Worm (Caenorhabditis elegans): ENCODE measurements around the gene enri-2.

enri-2 gene

ce11 chrX:14566047-14566446, 20.4 kb downstream of the enri-2 start:
- TF ChIP-seq tag-97 (GFP tag; IDR thresholded peaks at IDR 0.05) (no peak), dmd-6 (GFP tag; IDR thresholded peaks at IDR 0.05) (peak; percentile 28; the same call in 1 of the 2 replicates), nhr-28 (tag; optimal IDR thresholded peaks at IDR 0.05) (peak; percentile 14), ama-1 (optimal IDR thresholded peaks at IDR 0.05) (no peak), unc-39 (tag; optimal IDR thresholded peaks at IDR 0.05) (no peak), hmg-1.1 (GFP tag; IDR thresholded peaks at IDR 0.05) (0 out of 2 replicates have a peak, but pooled peaks have one; percentile 22), daf-16 (GFP tag; optimal IDR thresholded peaks at IDR 0.05) (peak in 1 of 2 experiments; percentile 9), daf-16 (tag; optimal IDR thresholded peaks at IDR 0.05) (no peak), zfp-2 (tag; optimal IDR thresholded peaks at IDR 0.05) (no peak), sdz-12 (GFP tag; optimal IDR thresholded peaks at IDR 0.05) (no peak), dve-1 (tag; optimal IDR thresholded peaks at IDR 0.05; ENCODE audit: insufficient read depth) (no peak), daf-19 (GFP tag; conservative IDR thresholded peaks at IDR 0.05) (no peak), nhr-41 (GFP tag; IDR thresholded peaks at IDR 0.05) (no peak), Y75B8A.6 (GFP tag; IDR thresholded peaks at IDR 0.05) (no peak), T26A8.4 (GFP tag; IDR thresholded peaks at IDR 0.05) (no peak), lin-29 (GFP tag; IDR thresholded peaks at IDR 0.05) (no peak), nhr-11 (tag; optimal IDR thresholded peaks at IDR 0.05) (peak; percentile 17), aha-1 (tag) (peak; percentile 73), zag-1 (tag; optimal IDR thresholded peaks at IDR 0.05) (no peak), hlh-11 (tag; optimal IDR thresholded peaks at IDR 0.05) (peak; percentile 50), mes-2 (tag; optimal IDR thresholded peaks at IDR 0.05; ENCODE audit: poor library complexity, severe bottlenecking) (no peak), unc-62 (GFP tag; optimal IDR thresholded peaks at IDR 0.05 in 1 of 2) (no peak), unc-62 (tag; optimal IDR thresholded peaks at IDR 0.05) (no peak), dmd-9 (GFP tag; IDR thresholded peaks at IDR 0.05) (0 out of 2 replicates have a peak, but pooled peaks have one; percentile 11), lin-38 (GFP tag; IDR thresholded peaks at IDR 0.05) (no peak), lin-39 (tag; optimal IDR thresholded peaks at IDR 0.05) (no peak)

- TF ChIP-seq nhr-28 (tag; optimal IDR thresholded peaks at IDR 0.05) = peak; percentile 96
- peak in 1 of 2 experiments; percentile 76 for TF ChIP-seq hif-1 (tag; optimal IDR thresholded peaks at IDR 0.05)
- TF ChIP-seq nhr-6 (tag; optimal IDR thresholded peaks at IDR 0.05) = no peak
- TF ChIP-seq dmd-6 (GFP tag; IDR thresholded peaks at IDR 0.05) = 0 out of 2 replicates have a peak, but pooled peaks have one; percentile 13
- TF ChIP-seq daf-16 (GFP tag; optimal IDR thresholded peaks at IDR 0.05) = no peak
- TF ChIP-seq daf-16 (tag; optimal IDR thresholded peaks at IDR 0.05) = peak; percentile 75
- TF ChIP-seq dve-1 (tag; optimal IDR thresholded peaks at IDR 0.05; ENCODE audit: insufficient read depth) = peak; percentile 16
- TF ChIP-seq hlh-30 (tag; optimal IDR thresholded peaks at IDR 0.05; ENCODE audit: insufficient read depth) = no peak
Observed at ce11 chrX:14568258-14568763, 22.7 kb downstream of the enri-2 start.

DNA sequence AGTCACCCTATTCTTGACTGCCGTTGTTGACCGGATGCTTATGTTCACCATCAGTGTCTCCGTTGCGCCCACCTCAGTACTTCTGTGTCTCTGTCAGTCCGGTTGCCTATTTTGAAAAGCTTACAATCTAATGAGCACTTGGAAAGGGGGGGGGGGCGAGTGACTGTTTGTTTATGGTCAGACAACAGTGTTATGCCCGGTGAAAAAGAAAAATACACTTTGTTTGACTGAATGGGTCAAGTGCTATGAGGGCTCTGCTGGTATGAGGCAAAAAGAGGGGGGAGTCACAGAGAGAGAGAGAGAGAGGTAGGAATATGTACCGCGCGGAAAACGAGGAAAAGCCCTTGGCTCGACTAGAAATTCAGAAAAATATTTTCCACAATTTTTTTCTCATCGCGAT, 25.6 kb downstream of the enri-2 start:
- TF ChIP-seq aha-1 (tag) (peak; percentile 70), hlh-30 (tag; optimal IDR thresholded peaks at IDR 0.05; ENCODE audit: insufficient read depth) (no peak), D1046.2 (GFP tag; IDR thresholded peaks at IDR 0.05) (no peak)

DNA sequence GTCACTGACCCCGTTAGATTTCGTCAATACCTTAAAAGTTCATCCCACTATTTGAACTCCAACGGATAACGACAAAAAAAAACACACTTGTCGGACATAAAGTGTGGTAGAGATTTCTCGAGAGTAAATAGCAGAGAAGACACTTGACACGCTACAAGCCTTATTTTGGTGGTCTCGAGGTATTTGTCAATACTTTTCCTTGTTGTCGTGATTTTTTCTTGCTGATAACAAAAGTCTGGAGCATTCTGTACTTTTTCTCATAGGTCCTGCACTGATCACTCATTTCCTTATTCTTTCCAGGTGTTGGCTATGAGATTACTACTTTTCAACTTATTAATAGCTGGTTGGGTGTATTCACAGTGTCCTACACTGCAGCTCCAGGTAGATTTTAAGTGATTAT, 26.8 kb downstream of the enri-2 start, which contains the start of gene lron-1:
lron-1 (plus strand) TSS at position 301 of the 400 bp plus-strand sequence.
- no peak for TF ChIP-seq dmd-9 (GFP tag; IDR thresholded peaks at IDR 0.05)
- no peak for TF ChIP-seq daf-19 (GFP tag; conservative IDR thresholded peaks at IDR 0.05)
- TF ChIP-seq pha-4 (GFP tag; IDR thresholded peaks at IDR 0.05) = no peak
- peak; percentile 5 for TF ChIP-seq pha-4 (tag; optimal IDR thresholded peaks at IDR 0.05)

ce11 chrX:14575920-14576319, 30.3 kb downstream of the enri-2 start:
- TF ChIP-seq unc-62 (GFP tag; optimal IDR thresholded peaks at IDR 0.05 in 1 of 2) (peak in 1 of 2 experiments; percentile 86), unc-62 (tag; optimal IDR thresholded peaks at IDR 0.05) (no peak), mxl-2 (GFP tag; conservative IDR thresholded peaks at IDR 0.05) (no peak), mes-2 (tag; optimal IDR thresholded peaks at IDR 0.05; ENCODE audit: poor library complexity, severe bottlenecking) (no peak), nhr-28 (tag; optimal IDR thresholded peaks at IDR 0.05) (peak; percentile 29), F44E2.7 (GFP tag; IDR thresholded peaks at IDR 0.05) (no peak), nhr-25 (tag; optimal IDR thresholded peaks at IDR 0.05; ENCODE audit: borderline replicate concordance, insufficient read depth) (peak; percentile 55), skn-1 (tag; optimal IDR thresholded peaks at IDR 0.05) (no peak), nhr-41 (GFP tag; IDR thresholded peaks at IDR 0.05) (no peak), aha-1 (tag) (peak; percentile 18), zip-2 (tag; optimal IDR thresholded peaks at IDR 0.05) (no peak)

All from whole organism, L4 larva.